Worm (Caenorhabditis elegans): ENCODE data around the gene C31B8.7.
"Not testable (repeated sequence)": the region's sequence is repeated elsewhere in the genome, so short reads cannot be mapped to it uniquely, and the experiment has no call there.

The C31B8.7 gene

DNA sequence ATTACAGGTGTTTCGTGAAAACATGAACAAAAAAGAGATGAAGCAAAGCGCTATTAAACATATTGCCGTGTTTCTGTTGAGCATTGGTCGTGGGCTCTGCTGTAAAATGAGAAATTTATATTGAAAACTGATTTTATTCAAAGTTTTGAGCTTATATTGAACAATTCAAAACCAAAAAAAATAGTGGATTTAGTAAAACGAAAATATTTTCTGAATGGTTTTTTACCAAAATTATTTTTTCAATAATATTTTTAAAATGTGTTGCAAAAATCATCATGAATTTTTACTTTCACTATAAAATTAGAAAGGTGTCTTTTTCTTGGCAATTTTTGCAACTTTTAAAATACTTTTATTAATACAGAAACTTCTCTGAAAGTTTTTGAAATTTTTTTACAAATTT is at the start of gene C31B8.7:
C31B8.7 (minus strand) TSS at position 101 of the 400 bp plus-strand sequence.
- TF ChIP-seq lin-13 (GFP tag; optimal IDR thresholded peaks at IDR 0.05) = no peak
- no peak for TF ChIP-seq aly-2 (tag; optimal IDR thresholded peaks at IDR 0.05)
- no peak for TF ChIP-seq lin-14 (GFP tag; optimal IDR thresholded peaks at IDR 0.05)
- no peak for TF ChIP-seq ceh-8 (GFP tag; optimal IDR thresholded peaks at IDR 0.05)
- no peak for TF ChIP-seq ceh-82 (tag; optimal IDR thresholded peaks at IDR 0.05)
- no peak for TF ChIP-seq nhr-12 (tag; optimal IDR thresholded peaks at IDR 0.05)
- no peak for TF ChIP-seq mdl-1 (tag; optimal IDR thresholded peaks at IDR 0.05)
- no peak for TF ChIP-seq efl-1 (optimal IDR thresholded peaks at IDR 0.05)
- TF ChIP-seq efl-1 (GFP tag; optimal IDR thresholded peaks at IDR 0.05 in 1 of 2) = no peak
- no peak for TF ChIP-seq nhr-77 (tag; optimal IDR thresholded peaks at IDR 0.05)
- no peak for TF ChIP-seq nhr-47 (tag; optimal IDR thresholded peaks at IDR 0.05)
- TF ChIP-seq rnt-1 (tag; optimal IDR thresholded peaks at IDR 0.05) = no peak
- TF ChIP-seq C04F5.9 (tag; optimal IDR thresholded peaks at IDR 0.05) = no peak

DNA sequence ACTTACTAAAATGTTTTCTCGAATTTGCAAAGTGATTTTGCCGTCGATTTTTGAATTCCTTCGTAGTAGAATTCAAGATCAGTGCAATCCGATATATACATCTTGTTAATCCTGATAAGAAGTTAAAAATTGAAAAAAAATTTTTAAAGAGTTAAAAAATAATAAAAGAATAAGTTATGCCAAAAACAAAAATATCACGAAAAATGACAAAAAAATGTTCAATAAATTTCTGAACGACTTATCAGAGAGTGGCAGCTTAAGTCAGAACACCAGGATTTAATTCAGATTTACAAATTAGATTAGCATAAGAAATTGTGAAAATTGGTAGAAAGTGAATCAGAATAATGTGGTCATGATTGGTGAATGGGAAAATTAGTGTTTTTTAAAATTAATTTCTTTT is 49.0 kb upstream of the C31B8.7 start, which contains the start of gene srw-122:
srw-122 (minus strand) TSS at position 101 of the 400 bp plus-strand sequence.
- not testable (repeated sequence) for TF ChIP-seq lsy-2 (tag; optimal IDR thresholded peaks at IDR 0.05); grh-1 (GFP tag; IDR thresholded peaks at IDR 0.05); mdl-1 (tag; optimal IDR thresholded peaks at IDR 0.05)

DNA sequence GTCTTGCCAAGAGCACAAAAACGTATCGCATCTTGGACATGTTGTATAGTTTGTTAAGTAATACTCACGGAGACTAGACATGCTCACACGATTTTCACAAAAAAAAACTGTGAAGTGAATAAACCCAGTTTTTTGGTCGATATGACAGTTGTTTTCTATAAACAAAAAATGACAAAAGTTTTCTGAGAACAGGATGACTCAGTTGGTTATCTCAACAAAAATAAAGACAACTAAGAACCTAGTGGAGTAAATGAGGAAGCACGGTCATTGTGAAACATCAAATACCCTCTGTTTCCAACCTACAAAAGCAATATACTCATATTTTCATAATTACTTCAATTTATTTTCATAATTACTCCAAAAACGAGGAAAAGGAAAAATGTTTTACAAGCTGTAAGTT is 42.5 kb upstream of the C31B8.7 start, which contains the start of gene srh-87:
srh-87 (minus strand) TSS at position 101 of the 400 bp plus-strand sequence.
- no peak for TF ChIP-seq sox-4 (tag; optimal IDR thresholded peaks at IDR 0.05)
- TF ChIP-seq egl-27 (tag; optimal IDR thresholded peaks at IDR 0.05) = no peak
- TF ChIP-seq mab-9 (GFP tag; IDR thresholded peaks at IDR 0.05) = no peak
- TF ChIP-seq ceh-90 (tag; optimal IDR thresholded peaks at IDR 0.05) = no peak
- TF ChIP-seq F16B12.6 (tag; optimal IDR thresholded peaks at IDR 0.05) = no peak
- TF ChIP-seq ceh-88 (GFP tag; IDR thresholded peaks at IDR 0.05) = no peak
- no peak for TF ChIP-seq nhr-47 (tag; optimal IDR thresholded peaks at IDR 0.05)
- no peak for TF ChIP-seq Y116A8C.19 (tag; optimal IDR thresholded peaks at IDR 0.05; ENCODE audit: borderline replicate concordance)
- TF ChIP-seq aly-2 (tag; optimal IDR thresholded peaks at IDR 0.05) = no peak
- TF ChIP-seq aha-1 (tag; optimal IDR thresholded peaks at IDR 0.05) = no peak
- no peak for TF ChIP-seq fos-1 (tag; optimal IDR thresholded peaks at IDR 0.05)
- no peak for TF ChIP-seq C34B4.2 (tag; optimal IDR thresholded peaks at IDR 0.05)
- TF ChIP-seq pqm-1 (tag; optimal IDR thresholded peaks at IDR 0.05) = no peak
- no peak for TF ChIP-seq elt-3 (tag; optimal IDR thresholded peaks at IDR 0.05)
- TF ChIP-seq zag-1 (tag; optimal IDR thresholded peaks at IDR 0.05) = no peak

DNA sequence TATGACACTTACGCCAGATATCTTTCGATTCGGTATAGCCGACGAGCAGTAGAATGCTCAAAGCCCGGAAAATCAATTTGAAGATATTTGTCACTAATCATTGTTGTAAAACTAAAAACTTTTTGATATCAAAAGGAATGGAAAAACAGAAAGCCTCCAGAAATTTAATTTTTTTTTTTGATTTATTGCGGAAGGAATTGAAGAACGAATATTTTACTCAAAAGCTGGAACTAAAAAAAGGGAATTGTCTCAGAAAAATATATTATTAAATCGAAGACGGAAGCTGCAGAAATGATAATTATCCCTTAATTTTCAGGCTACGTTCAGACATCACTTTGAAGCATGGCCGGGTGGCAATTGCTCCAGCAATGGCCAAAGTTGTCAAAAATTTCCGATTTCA is 40.7 kb upstream of the C31B8.7 start, which contains the start of gene srw-137:
srw-137 (minus strand) TSS at position 101 of the 400 bp plus-strand sequence.
- TF ChIP-seq vab-15 (tag; optimal IDR thresholded peaks at IDR 0.05) (no peak), F16B12.6 (tag; optimal IDR thresholded peaks at IDR 0.05) (no peak), ztf-4 (tag; optimal IDR thresholded peaks at IDR 0.05) (no peak)

DNA sequence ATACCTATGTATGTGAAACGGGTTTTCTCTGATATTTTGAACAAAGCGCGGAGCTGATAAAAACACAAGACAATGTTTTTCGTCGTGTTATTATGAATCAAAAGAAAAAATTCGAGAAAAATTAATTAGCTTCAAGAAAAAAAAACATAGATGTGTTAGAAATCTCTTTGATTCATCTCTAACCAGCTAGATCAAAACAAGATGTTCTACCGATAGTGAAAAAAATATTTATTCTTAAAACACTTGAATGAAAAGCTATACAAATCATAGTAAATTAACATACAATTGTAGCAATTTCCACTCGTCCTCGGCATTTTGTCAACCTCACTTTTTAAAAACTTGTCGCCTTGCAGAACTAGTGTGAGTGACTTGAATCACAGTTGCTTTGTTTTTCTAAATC is 39.1 kb upstream of the C31B8.7 start:
- no peak for TF ChIP-seq snu-23 (GFP tag; optimal IDR thresholded peaks at IDR 0.05)
- no peak for TF ChIP-seq hlh-4 (tag; optimal IDR thresholded peaks at IDR 0.05)
- TF ChIP-seq ceh-8 (GFP tag; optimal IDR thresholded peaks at IDR 0.05) = no peak
- no peak for TF ChIP-seq lin-35 (GFP tag; optimal IDR thresholded peaks at IDR 0.05)
- no peak for TF ChIP-seq vab-15 (tag; optimal IDR thresholded peaks at IDR 0.05)
- TF ChIP-seq mep-1 (tag; optimal IDR thresholded peaks at IDR 0.05) = no peak
- TF ChIP-seq irx-1 (tag; optimal IDR thresholded peaks at IDR 0.05) = no peak
- no peak for TF ChIP-seq lin-14 (GFP tag; optimal IDR thresholded peaks at IDR 0.05)
- TF ChIP-seq unc-62 (GFP tag; optimal IDR thresholded peaks at IDR 0.05) = no peak
- TF ChIP-seq sox-4 (tag; optimal IDR thresholded peaks at IDR 0.05) = no peak
- no peak for TF ChIP-seq nhr-77 (tag; optimal IDR thresholded peaks at IDR 0.05)
- TF ChIP-seq efl-1 (optimal IDR thresholded peaks at IDR 0.05) = no peak
- TF ChIP-seq efl-1 (GFP tag; optimal IDR thresholded peaks at IDR 0.05 in 1 of 2) = no peak
- TF ChIP-seq pax-3 (tag; optimal IDR thresholded peaks at IDR 0.05) = no peak
- no peak for TF ChIP-seq nhr-28 (tag; optimal IDR thresholded peaks at IDR 0.05)
- no peak for TF ChIP-seq isw-1 (GFP tag; IDR thresholded peaks at IDR 0.05)
- TF ChIP-seq nhr-237 (tag; optimal IDR thresholded peaks at IDR 0.05) = no peak
- TF ChIP-seq dsc-1 (tag; optimal IDR thresholded peaks at IDR 0.05) = no peak
- no peak for TF ChIP-seq C34B4.2 (tag; optimal IDR thresholded peaks at IDR 0.05)
- no peak for TF ChIP-seq lin-39 (tag; optimal IDR thresholded peaks at IDR 0.05)
- no peak for TF ChIP-seq ceh-63 (GFP tag; optimal IDR thresholded peaks at IDR 0.05)

All from whole organism, L1 larva.